Fruit fly (Drosophila melanogaster) whole organism, prepupa: ENCODE data around the gene cue.

Experiments used
- Blimp-1 ChIP-seq: fragments of 200-800 bp; sonication (Bioruptor generic); optimal IDR thresholded peaks from 3 replicates; lab custom pipeline; 2017; ENCODE audit warnings: missing biosample characterization, missing genetic modification characterization, mild to moderate bottlenecking, moderate library complexity, missing genetic modification reagents
- CG10669 ChIP-seq: fragments of 200-800 bp; sonication (Bioruptor generic); optimal IDR thresholded peaks from 3 replicates; lab custom pipeline; 2018; ENCODE audit warnings: missing biosample characterization, mild to moderate bottlenecking, missing genetic modification characterization, moderate library complexity
- CG11294 ChIP-seq: fragments of 200-800 bp; sonication (Bioruptor generic); IDR thresholded peaks from 2 replicates; pipeline ENCODE4 v1.3.6; 2022; ENCODE audit warnings: missing biosample characterization, missing genetic modification characterization
- CG11762 ChIP-seq: fragments of 200-800 bp; sonication (Bioruptor generic); optimal IDR thresholded peaks from 3 replicates; lab custom pipeline; 2016; ENCODE audit warnings: missing biosample characterization, missing genetic modification characterization; ENCODE audit not compliant: insufficient read depth
- CG11902 ChIP-seq: fragments of 200-800 bp; sonication (Bioruptor generic); optimal IDR thresholded peaks from 3 replicates; lab custom pipeline; 2016; ENCODE audit warnings: missing biosample characterization, missing genetic modification characterization
- CG15336 ChIP-seq: fragments of 200-800 bp; sonication (Bioruptor generic); IDR thresholded peaks from 2 replicates; pipeline ENCODE4 v1.3.6; 2022; ENCODE audit warnings: missing biosample characterization, missing genetic modification characterization
- CG3032 ChIP-seq: fragments of 200-800 bp; optimal IDR thresholded peaks from 2 replicates; lab custom pipeline; 2019; ENCODE audit warnings: missing biosample characterization, mild to moderate bottlenecking, missing genetic modification characterization, moderate library complexity
- CG31627 ChIP-seq: fragments of 200-800 bp; sonication (Bioruptor generic); optimal IDR thresholded peaks from 3 replicates; lab custom pipeline; 2016; ENCODE audit warnings: missing biosample characterization, missing genetic modification characterization
- CG32006 ChIP-seq: fragments of 200-800 bp; sonication (Bioruptor generic); optimal IDR thresholded peaks from 3 replicates; lab custom pipeline; 2017; ENCODE audit warnings: missing biosample characterization, mild to moderate bottlenecking, missing genetic modification characterization
- CG4318 ChIP-seq: fragments of 200-800 bp; sonication (Bioruptor generic); optimal IDR thresholded peaks from 3 replicates; lab custom pipeline; 2017; ENCODE audit warnings: missing biosample characterization, mild to moderate bottlenecking, missing genetic modification characterization
- CG6163 ChIP-seq: fragments of 200-800 bp; sonication (Bioruptor generic); IDR thresholded peaks from 3 replicates; pipeline ENCODE4 v1.3.6; 2022; ENCODE audit warnings: missing biosample characterization, missing genetic modification characterization
- CG6792 ChIP-seq: fragments of 200-800 bp; sonication (Bioruptor generic); optimal IDR thresholded peaks from 3 replicates; lab custom pipeline; 2016; ENCODE audit warnings: missing biosample characterization, missing genetic modification characterization
- CG6808 ChIP-seq: fragments of 200-800 bp; sonication (Bioruptor generic); optimal IDR thresholded peaks from 3 replicates; lab custom pipeline; 2017; ENCODE audit warnings: missing biosample characterization, missing genetic modification characterization, mild to moderate bottlenecking, moderate library complexity, missing genetic modification reagents
- CG6854 ChIP-seq: fragments of 200-800 bp; sonication (Bioruptor generic); optimal IDR thresholded peaks from 2 replicates; lab custom pipeline; 2017; ENCODE audit warnings: missing biosample characterization, mild to moderate bottlenecking, missing genetic modification characterization
- CG7368 ChIP-seq: fragments of 200-800 bp; sonication (Bioruptor generic); optimal IDR thresholded peaks from 3 replicates; lab custom pipeline; 2016; ENCODE audit warnings: missing biosample characterization, missing genetic modification characterization
- CG8119 ChIP-seq: fragments of 200-800 bp; sonication (Bioruptor generic); IDR thresholded peaks from 3 replicates; pipeline ENCODE4 v1.3.6; 2022; ENCODE audit warnings: missing biosample characterization, missing genetic modification characterization
- CG8319 ChIP-seq: fragments of 200-800 bp; sonication (Bioruptor generic); optimal IDR thresholded peaks from 3 replicates; lab custom pipeline; 2016; ENCODE audit warnings: missing biosample characterization, missing genetic modification characterization
- CG8632 ChIP-seq: fragments of 200-800 bp; sonication (Bioruptor generic); optimal IDR thresholded peaks from 3 replicates; lab custom pipeline; 2016; ENCODE audit warnings: missing biosample characterization, missing genetic modification characterization
- CG9139 ChIP-seq: fragments of 200-800 bp; sonication (Bioruptor generic); optimal IDR thresholded peaks from 3 replicates; lab custom pipeline; 2017; ENCODE audit warnings: missing biosample characterization, mild to moderate bottlenecking, missing genetic modification characterization
- Eip75B ChIP-seq: fragments of 200-800 bp; sonication (Bioruptor generic); optimal IDR thresholded peaks from 3 replicates; lab custom pipeline; 2016; ENCODE audit warnings: missing biosample characterization, missing genetic modification characterization
- Eip78C ChIP-seq: fragments of 200-800 bp; sonication (Bioruptor generic); peaks from one replicate; lab custom pipeline; 2016; ENCODE audit warnings: missing biosample characterization, missing genetic modification characterization
- Eip93F ChIP-seq: fragments of 200-800 bp; sonication (Bioruptor generic); optimal IDR thresholded peaks from 2 replicates; lab custom pipeline; 2016; ENCODE audit warnings: missing biosample characterization, mild to moderate bottlenecking, missing genetic modification characterization
- Ets21C ChIP-seq: fragments of 200-800 bp; sonication (Bioruptor generic); optimal IDR thresholded peaks from 3 replicates; lab custom pipeline; 2016; ENCODE audit warnings: missing biosample characterization, missing genetic modification characterization
- Ets96B ChIP-seq: fragments of 200-800 bp; optimal IDR thresholded peaks from 2 replicates; lab custom pipeline; 2019; ENCODE audit warnings: missing biosample characterization, mild to moderate bottlenecking, missing genetic modification characterization, moderate library complexity
- Gug ChIP-seq: fragments of 200-800 bp; sonication (Bioruptor generic); IDR thresholded peaks from 2 replicates; pipeline ENCODE4 v1.3.6; 2022; ENCODE audit warnings: missing biosample characterization, missing genetic modification characterization
- Hr38 ChIP-seq: sonication (Bioruptor generic); optimal IDR thresholded peaks from 2 replicates; lab custom pipeline; 2016; ENCODE audit warnings: missing biosample characterization, missing genetic modification characterization
- Hr4 ChIP-seq: fragments of 200-800 bp; sonication (Bioruptor generic); optimal IDR thresholded peaks from 3 replicates; lab custom pipeline; 2016; ENCODE audit warnings: missing biosample characterization, missing genetic modification characterization
- Met ChIP-seq: fragments of 200-800 bp; sonication (Bioruptor generic); optimal IDR thresholded peaks from 3 replicates; lab custom pipeline; 2016; ENCODE audit warnings: missing biosample characterization, missing genetic modification characterization
- OdsH ChIP-seq: fragments of 200-800 bp; sonication (Bioruptor generic); optimal IDR thresholded peaks from 3 replicates; lab custom pipeline; 2016; ENCODE audit warnings: missing biosample characterization, missing genetic modification characterization
- Sox102F ChIP-seq: fragments of 200-800 bp; sonication (Bioruptor generic); optimal IDR thresholded peaks from 2 replicates; lab custom pipeline; 2016; ENCODE audit warnings: missing biosample characterization, mild to moderate bottlenecking, missing genetic modification characterization
- Sox14 ChIP-seq: fragments of 200-800 bp; sonication (Bioruptor generic); optimal IDR thresholded peaks from 3 replicates; lab custom pipeline; 2016; ENCODE audit warnings: missing biosample characterization, missing genetic modification characterization
- Sox15 ChIP-seq: fragments of 200-800 bp; sonication (Bioruptor generic); optimal IDR thresholded peaks from 3 replicates; lab custom pipeline; 2016; ENCODE audit warnings: missing biosample characterization, missing genetic modification characterization
- acj6 ChIP-seq: fragments of 200-800 bp; sonication (Bioruptor generic); optimal IDR thresholded peaks from 3 replicates; lab custom pipeline; 2016; ENCODE audit warnings: missing biosample characterization, missing genetic modification characterization
- cyc ChIP-seq: fragments of 200-800 bp; sonication (Bioruptor generic); optimal IDR thresholded peaks from 3 replicates; lab custom pipeline; 2016; ENCODE audit warnings: missing biosample characterization, missing genetic modification characterization
- dac ChIP-seq: fragments of 200-800 bp; sonication (Bioruptor generic); optimal IDR thresholded peaks from 2 replicates; lab custom pipeline; 2017; ENCODE audit warnings: missing biosample characterization, mild to moderate bottlenecking, missing genetic modification characterization
- dsx ChIP-seq: fragments of 200-800 bp; optimal IDR thresholded peaks from 3 replicates; lab custom pipeline; 2019; ENCODE audit warnings: missing biosample characterization, mild to moderate bottlenecking, missing genetic modification characterization, moderate library complexity; ENCODE audit not compliant: poor library complexity, severe bottlenecking
- eg ChIP-seq: fragments of 200-800 bp; sonication (Bioruptor generic); IDR thresholded peaks from 3 replicates; pipeline ENCODE4 v1.3.6; 2022; ENCODE audit warnings: missing biosample characterization, missing genetic modification characterization
- esn ChIP-seq: fragments of 200-800 bp; sonication (Bioruptor generic); optimal IDR thresholded peaks from 2 replicates; lab custom pipeline; 2016; ENCODE audit warnings: missing biosample characterization, mild to moderate bottlenecking, missing genetic modification characterization, moderate library complexity
- fd59A ChIP-seq: fragments of 200-800 bp; sonication (Bioruptor generic); optimal IDR thresholded peaks from 2 replicates; lab custom pipeline; 2017; ENCODE audit warnings: missing biosample characterization, mild to moderate bottlenecking, missing genetic modification characterization, missing genetic modification reagents
- fd85E ChIP-seq: fragments of 200-800 bp; sonication (Bioruptor generic); optimal IDR thresholded peaks from 3 replicates; lab custom pipeline; 2016; ENCODE audit warnings: missing biosample characterization, missing genetic modification characterization
- fkh ChIP-seq: fragments of 200-800 bp; sonication (Bioruptor generic); optimal IDR thresholded peaks from 3 replicates; lab custom pipeline; 2017; ENCODE audit warnings: missing biosample characterization, mild to moderate bottlenecking, missing genetic modification characterization, moderate library complexity
- lz ChIP-seq: fragments of 200-800 bp; sonication (Bioruptor generic); optimal IDR thresholded peaks from 3 replicates; lab custom pipeline; 2016; ENCODE audit warnings: missing biosample characterization, missing genetic modification characterization
- net ChIP-seq: fragments of 200-800 bp; sonication (Bioruptor generic); optimal IDR thresholded peaks from 3 replicates; lab custom pipeline; 2016; ENCODE audit warnings: missing biosample characterization, missing genetic modification characterization
- spab ChIP-seq: fragments of 200-800 bp; sonication (Bioruptor generic); optimal IDR thresholded peaks from 2 replicates; lab custom pipeline; 2017; ENCODE audit warnings: missing biosample characterization, mild to moderate bottlenecking, missing genetic modification characterization, missing genetic modification reagents
- ss ChIP-seq, 2 experiments: fragments of 200-800 bp; sonication (Bioruptor generic); optimal IDR thresholded peaks; 2 replicates in 1 of 2; 3 replicates in 1 of 2; lab custom pipeline; 2017 to 2018; ENCODE audit warnings: mild to moderate bottlenecking in 2 of 2, missing biosample characterization in 2 of 2, missing genetic modification characterization in 2 of 2, moderate library complexity in 1 of 2
- svp ChIP-seq: fragments of 200-800 bp; sonication (Bioruptor generic); peaks from one replicate; lab custom pipeline; 2016; ENCODE audit warnings: missing biosample characterization, missing genetic modification characterization
- topi ChIP-seq: fragments of 200-800 bp; sonication (Bioruptor generic); optimal IDR thresholded peaks from 3 replicates; lab custom pipeline; 2016; ENCODE audit warnings: missing biosample characterization, missing genetic modification characterization
- vri ChIP-seq: fragments of 200-800 bp; sonication (Bioruptor generic); optimal IDR thresholded peaks from 3 replicates; lab custom pipeline; 2016; ENCODE audit warnings: missing biosample characterization, mild to moderate bottlenecking, missing genetic modification characterization

cue gene

dm6 chr3L:1461831-1462230 is 55.2 kb downstream of the cue start:
- TF ChIP-seq Gug (GFP tag; lab: Robert Waterston, UW) (no peak), Ets21C (GFP tag; lab: Kevin White, UChicago) (no peak), Met (GFP tag; lab: Kevin White, UChicago) (no peak), Hr4 (GFP tag; lab: Kevin White, UChicago) (no peak), CG6808 (no peak), CG7368 (GFP tag; lab: Kevin White, UChicago) (no peak), vri (GFP tag; lab: Kevin White, UChicago) (no peak), CG11294 (GFP tag; lab: Robert Waterston, UW) (no peak)

- TF ChIP-seq dsx (no peak), Ets96B (tag; lab: Kevin White, UChicago) (no peak), CG6792 (peak; percentile 56), vri (GFP tag; lab: Kevin White, UChicago) (peak; percentile 34), dac (no peak), Sox102F (GFP tag; lab: Kevin White, UChicago) (peak; percentile 65), ss (GFP tag; optimal IDR thresholded peaks at IDR 0.05; lab: Kevin White, UChicago) (no peak), lz (peak; percentile 57), fkh (GFP tag; lab: Kevin White, UChicago) (no peak), Eip75B (GFP tag; lab: Kevin White, UChicago) (peak; percentile 49), CG32006 (GFP tag; lab: Kevin White, UChicago) (no peak), Met (GFP tag; lab: Kevin White, UChicago) (peak; percentile 74), Eip78C (GFP tag; lab: Kevin White, UChicago) (peak; percentile 75), CG3032 (tag; lab: Kevin White, UChicago) (no peak), CG6854 (GFP tag; lab: Kevin White, UChicago) (no peak), svp (GFP tag; lab: Kevin White, UChicago) (peak; percentile 87), Hr4 (GFP tag; lab: Kevin White, UChicago) (no peak), Sox14 (GFP tag; lab: Kevin White, UChicago) (peak; percentile 22), CG31627 (GFP tag; lab: Kevin White, UChicago) (peak; percentile 71), Hr38 (GFP tag; lab: Kevin White, UChicago) (no peak), CG8632 (GFP tag; lab: Kevin White, UChicago) (peak; percentile 24), Eip93F (GFP tag; lab: Kevin White, UChicago) (no peak), fd59A (GFP tag; lab: Kevin White, UChicago) (no peak), cyc (GFP tag; lab: Kevin White, UChicago) (peak; percentile 75), CG6163 (GFP tag; lab: Robert Waterston, UW) (peak; percentile 56), topi (GFP tag; lab: Kevin White, UChicago) (peak; percentile 64), Sox15 (GFP tag; lab: Kevin White, UChicago) (peak; percentile 44), net (GFP tag; lab: Kevin White, UChicago) (no peak), spab (no peak), CG4318 (GFP tag; lab: Kevin White, UChicago) (no peak), CG8319 (GFP tag; lab: Kevin White, UChicago) (peak; percentile 48), eg (no peak), CG11902 (GFP tag; lab: Kevin White, UChicago) (peak; percentile 62), fd85E (peak; percentile 44), Blimp-1 (GFP tag; lab: Kevin White, UChicago) (no peak), CG11294 (GFP tag; lab: Robert Waterston, UW) (no peak), CG9139 (GFP tag; lab: Kevin White, UChicago) (no peak), CG6808 (no peak), esn (GFP tag; lab: Kevin White, UChicago) (peak; percentile 66), OdsH (GFP tag; lab: Kevin White, UChicago) (peak; percentile 15), CG10669 (GFP tag; lab: Kevin White, UChicago) (no peak), CG11762 (GFP tag; lab: Kevin White, UChicago) (no peak), Gug (GFP tag; lab: Robert Waterston, UW) (no peak), CG15336 (GFP tag; lab: Robert Waterston, UW) (no peak), CG8119 (GFP tag; lab: Robert Waterston, UW) (no peak), acj6 (peak; percentile 36)
Measured at dm6 chr3L:1457998-1458728, 58.9 kb downstream of the cue start.
